Worm (Caenorhabditis elegans): ENCODE results near the gene fip-1.

Gene fip-1

ce11 chrIII:8618412-8618960 is 21.1 kb upstream of the fip-1 start, which contains the start of gene C13G5.2:
Gene C13G5.2 (minus strand): TSS chrIII:8618462.
- no peak for TF ChIP-seq ref-2 (tag; optimal IDR thresholded peaks at IDR 0.05)
- TF ChIP-seq K09A11.1 (tag; optimal IDR thresholded peaks at IDR 0.05; ENCODE audit: insufficient read depth), result no peak
- no peak for TF ChIP-seq pha-4 (tag; optimal IDR thresholded peaks at IDR 0.05)
- no peak for TF ChIP-seq lin-11 (tag; optimal IDR thresholded peaks at IDR 0.05)
- TF ChIP-seq sox-2 (GFP tag; IDR thresholded peaks at IDR 0.05), result no peak
- TF ChIP-seq mec-3 (tag; optimal IDR thresholded peaks at IDR 0.05; ENCODE audit: borderline replicate concordance), result no peak
- TF ChIP-seq dmd-4 (tag; optimal IDR thresholded peaks at IDR 0.05; ENCODE audit: borderline replicate concordance), result no peak
- no peak for TF ChIP-seq nhr-11 (tag; optimal IDR thresholded peaks at IDR 0.05)
- no peak for TF ChIP-seq hlh-30 (tag; optimal IDR thresholded peaks at IDR 0.05; ENCODE audit: insufficient read depth)
- TF ChIP-seq ceh-9 (tag; optimal IDR thresholded peaks at IDR 0.05), result no peak
- no peak for TF ChIP-seq ceh-48 (tag; optimal IDR thresholded peaks at IDR 0.05)
- no peak for TF ChIP-seq C38D4.7 (GFP tag; optimal IDR thresholded peaks at IDR 0.05)
- no peak for TF ChIP-seq fkh-10 (GFP tag; optimal IDR thresholded peaks at IDR 0.05)
- TF ChIP-seq ahr-1 (tag; optimal IDR thresholded peaks at IDR 0.05), result no peak
- TF ChIP-seq lim-6 (tag; optimal IDR thresholded peaks at IDR 0.05), result no peak

- TF ChIP-seq madf-2 (tag; optimal IDR thresholded peaks at IDR 0.05) (no peak), eyg-1 (tag; optimal IDR thresholded peaks at IDR 0.05) (no peak), pat-9 (tag; optimal IDR thresholded peaks at IDR 0.05) (no peak), fax-1 (tag; optimal IDR thresholded peaks at IDR 0.05) (no peak)
Measured at ce11 chrIII:8620259-8620658, 19.3 kb upstream of the fip-1 start.

ce11 chrIII:8621002-8621401 is 18.5 kb upstream of the fip-1 start:
- TF ChIP-seq dmd-4 (tag; optimal IDR thresholded peaks at IDR 0.05; ENCODE audit: borderline replicate concordance) (no peak), nfya-1 (tag; optimal IDR thresholded peaks at IDR 0.05) (peak; percentile 18)

- TF ChIP-seq pqm-1 (tag; optimal IDR thresholded peaks at IDR 0.05), result no peak
- no peak for TF ChIP-seq che-1 (tag; optimal IDR thresholded peaks at IDR 0.05)
- no peak for TF ChIP-seq rnt-1 (tag; optimal IDR thresholded peaks at IDR 0.05)
- TF ChIP-seq pat-9 (tag; optimal IDR thresholded peaks at IDR 0.05), result no peak
- no peak for TF ChIP-seq hlh-15 (tag; optimal IDR thresholded peaks at IDR 0.05)
- no peak for TF ChIP-seq sox-2 (GFP tag; IDR thresholded peaks at IDR 0.05)
- no peak for TF ChIP-seq syd-9 (tag; optimal IDR thresholded peaks at IDR 0.05)
- TF ChIP-seq lim-6 (tag; optimal IDR thresholded peaks at IDR 0.05), result no peak
- no peak for TF ChIP-seq ahr-1 (tag; optimal IDR thresholded peaks at IDR 0.05)
- no peak for TF ChIP-seq ztf-16 (tag; optimal IDR thresholded peaks at IDR 0.05)
Measured at ce11 chrIII:8621982-8622381, 17.6 kb upstream of the fip-1 start.

ce11 chrIII:8622435-8622834 is 17.1 kb upstream of the fip-1 start, which contains the start of gene ceh-16:
Gene ceh-16 (plus strand): TSS chrIII:8622735.
- TF ChIP-seq pqm-1 (tag; optimal IDR thresholded peaks at IDR 0.05), result no peak
- no peak for TF ChIP-seq npax-4 (tag; optimal IDR thresholded peaks at IDR 0.05)

- TF ChIP-seq F13H6.1 (tag; optimal IDR thresholded peaks at IDR 0.05), result no peak
- no peak for TF ChIP-seq unc-86 (tag; optimal IDR thresholded peaks at IDR 0.05)
- TF ChIP-seq hlh-13 (GFP tag; optimal IDR thresholded peaks at IDR 0.05), result no peak
- no peak for TF ChIP-seq fkh-10 (GFP tag; optimal IDR thresholded peaks at IDR 0.05)
- no peak for TF ChIP-seq lin-11 (tag; optimal IDR thresholded peaks at IDR 0.05)
- TF ChIP-seq tbx-7 (tag; optimal IDR thresholded peaks at IDR 0.05), result no peak
- no peak for TF ChIP-seq tbx-2 (tag; optimal IDR thresholded peaks at IDR 0.05)
- no peak for TF ChIP-seq hlh-6 (tag; optimal IDR thresholded peaks at IDR 0.05)
- TF ChIP-seq rnt-1 (tag; optimal IDR thresholded peaks at IDR 0.05), result no peak
- no peak for TF ChIP-seq che-1 (tag; optimal IDR thresholded peaks at IDR 0.05)
- TF ChIP-seq ceh-18 (tag; optimal IDR thresholded peaks at IDR 0.05), result no peak
Measured at ce11 chrIII:8625125-8625524, 14.4 kb upstream of the fip-1 start.

Data from whole organism, late embryonic.